Fruit fly (Drosophila melanogaster) whole organism, embryonic: ENCODE data around the gene Ugt35E2.

Experiments
- Antp ChIP-seq: fragments of 200-800 bp; sonication (Bioruptor generic); optimal IDR thresholded peaks from 3 replicates; lab custom pipeline; 2016; ENCODE audit warnings: missing biosample characterization, missing genetic modification characterization
- Atf-2 ChIP-seq: fragments of 200-800 bp; sonication (Bioruptor generic); optimal IDR thresholded peaks from 2 replicates; lab custom pipeline; 2016; ENCODE audit warnings: missing biosample characterization, missing genetic modification characterization
- Atf3 ChIP-seq: fragments of 200-800 bp; sonication (Bioruptor generic); optimal IDR thresholded peaks from 3 replicates; lab custom pipeline; 2016; ENCODE audit warnings: missing biosample characterization, missing genetic modification characterization
- CG10565 ChIP-seq: fragments of 200-800 bp; sonication (Bioruptor generic); optimal IDR thresholded peaks from 3 replicates; lab custom pipeline; 2016; ENCODE audit warnings: missing biosample characterization, mild to moderate bottlenecking, missing genetic modification characterization
- CG11695 ChIP-seq: fragments of 200-800 bp; sonication (Bioruptor generic); IDR thresholded peaks from 3 replicates; pipeline ENCODE4 v1.3.6; 2022; ENCODE audit warnings: missing biosample characterization, missing genetic modification characterization
- CG12769 ChIP-seq: fragments of 200-800 bp; sonication (Bioruptor generic); optimal IDR thresholded peaks from 2 replicates; lab custom pipeline; 2019; ENCODE audit warnings: missing biosample characterization, mild to moderate bottlenecking, missing genetic modification characterization, moderate library complexity
- CG17829 ChIP-seq: fragments of 200-800 bp; optimal IDR thresholded peaks from 2 replicates; lab custom pipeline; 2019; ENCODE audit warnings: missing biosample characterization, mild to moderate bottlenecking, missing genetic modification characterization, moderate library complexity
- CG18262 ChIP-seq: fragments of 200-800 bp; optimal IDR thresholded peaks from 3 replicates; lab custom pipeline; 2019; ENCODE audit warnings: missing biosample characterization, mild to moderate bottlenecking, missing genetic modification characterization, moderate library complexity
- CG18619 ChIP-seq: fragments of 200-800 bp; sonication (Bioruptor generic); optimal IDR thresholded peaks from 3 replicates; lab custom pipeline; 2017; ENCODE audit warnings: missing biosample characterization, mild to moderate bottlenecking, missing genetic modification characterization
- CG2712 ChIP-seq: fragments of 200-800 bp; optimal IDR thresholded peaks from 3 replicates; lab custom pipeline; 2019; ENCODE audit warnings: missing biosample characterization, mild to moderate bottlenecking, missing genetic modification characterization, moderate library complexity
- CG30020 ChIP-seq: fragments of 200-800 bp; optimal IDR thresholded peaks from 2 replicates; lab custom pipeline; 2019; ENCODE audit warnings: missing biosample characterization, mild to moderate bottlenecking, missing genetic modification characterization, moderate library complexity
- CG31441 ChIP-seq: fragments of 200-800 bp; sonication (Bioruptor generic); IDR thresholded peaks from 2 replicates; pipeline ENCODE4 v1.3.6; 2022; ENCODE audit warnings: missing biosample characterization, missing genetic modification characterization
- CG32767 ChIP-seq: fragments of 200-800 bp; sonication (Bioruptor generic); IDR thresholded peaks from 2 replicates; pipeline ENCODE4 v1.3.6; 2022; ENCODE audit warnings: missing biosample characterization, missing genetic modification characterization
- CG32772 ChIP-seq: fragments of 200-800 bp; sonication (Bioruptor generic); IDR thresholded peaks from 2 replicates; pipeline ENCODE4 v1.3.6; 2022; ENCODE audit warnings: missing biosample characterization, missing genetic modification characterization
- CG4404 ChIP-seq: fragments of 200-800 bp; sonication (Bioruptor generic); IDR thresholded peaks from 2 replicates; pipeline ENCODE4 v1.3.6; 2022; ENCODE audit warnings: missing biosample characterization, missing genetic modification characterization
- CG8388 ChIP-seq: fragments of 200-800 bp; sonication (Bioruptor generic); optimal IDR thresholded peaks from 2 replicates; lab custom pipeline; 2019; ENCODE audit warnings: missing biosample characterization, mild to moderate bottlenecking, missing genetic modification characterization, moderate library complexity
- Dad ChIP-seq: fragments of 200-800 bp; sonication (Bioruptor generic); optimal IDR thresholded peaks from 3 replicates; lab custom pipeline; 2016; ENCODE audit warnings: missing biosample characterization, missing genetic modification characterization
- E2f1 ChIP-seq: fragments of 200-800 bp; sonication (Bioruptor generic); IDR thresholded peaks from 2 replicates; pipeline ENCODE4 v1.3.6; 2022; ENCODE audit warnings: missing biosample characterization, missing genetic modification characterization
- E2f2 ChIP-seq: fragments of 200-800 bp; sonication (Bioruptor generic); IDR thresholded peaks from 2 replicates; pipeline ENCODE4 v1.3.6; 2022; ENCODE audit warnings: missing biosample characterization, missing genetic modification characterization
- Fer2 ChIP-seq: fragments of 200-800 bp; sonication (Bioruptor generic); optimal IDR thresholded peaks from 2 replicates; lab custom pipeline; 2018; ENCODE audit warnings: missing biosample characterization, mild to moderate bottlenecking, missing genetic modification characterization, moderate library complexity
- H2.0 ChIP-seq: fragments of 200-800 bp; sonication (Bioruptor generic); IDR thresholded peaks from 2 replicates; pipeline ENCODE4 v1.3.6; 2022; ENCODE audit warnings: missing biosample characterization, missing genetic modification characterization
- Hand ChIP-seq: fragments of 200-800 bp; sonication (Bioruptor generic); optimal IDR thresholded peaks from 2 replicates; lab custom pipeline; 2017; ENCODE audit warnings: mild to moderate bottlenecking, missing biosample characterization, missing genetic modification reagents, missing genetic modification characterization
- Hr51 ChIP-seq, 2 experiments: fragments of 200-800 bp; sonication (Bioruptor generic); optimal IDR thresholded peaks; 2 replicates in 1 of 2; 3 replicates in 1 of 2; lab custom pipeline; 2016 to 2018; ENCODE audit warnings: missing biosample characterization in 2 of 2, missing genetic modification characterization in 2 of 2, mild to moderate bottlenecking in 1 of 2, moderate library complexity in 1 of 2
- Kr ChIP-seq: fragments of 200-800 bp; sonication (Bioruptor generic); optimal IDR thresholded peaks from 2 replicates; lab custom pipeline; 2017; ENCODE audit warnings: missing biosample characterization, mild to moderate bottlenecking, missing genetic modification characterization
- Mad ChIP-seq: fragments of 200-800 bp; sonication (Bioruptor generic); optimal IDR thresholded peaks from 2 replicates; lab custom pipeline; 2016; ENCODE audit warnings: missing biosample characterization, missing genetic modification characterization
- Mes4 ChIP-seq: fragments of 200-800 bp; sonication (Bioruptor generic); optimal IDR thresholded peaks from 2 replicates; lab custom pipeline; 2016; ENCODE audit warnings: missing biosample characterization, missing genetic modification characterization
- Mrtf ChIP-seq: fragments of 200-800 bp; sonication (Bioruptor generic); IDR thresholded peaks from 3 replicates; pipeline ENCODE4 v1.3.6; 2022; ENCODE audit warnings: missing biosample characterization, missing genetic modification characterization
- Oli ChIP-seq: fragments of 200-800 bp; sonication (Bioruptor generic); optimal IDR thresholded peaks from 2 replicates; lab custom pipeline; 2018; ENCODE audit warnings: missing biosample characterization, mild to moderate bottlenecking, missing genetic modification characterization, moderate library complexity
- Poxn ChIP-seq: fragments of 200-800 bp; sonication (Bioruptor generic); IDR thresholded peaks from 2 replicates; pipeline ENCODE4 v1.3.6; 2022; ENCODE audit warnings: missing biosample characterization, missing genetic modification characterization
- Side ChIP-seq: fragments of 200-800 bp; sonication (Bioruptor generic); optimal IDR thresholded peaks from 2 replicates; lab custom pipeline; 2016; ENCODE audit warnings: missing biosample characterization, missing genetic modification characterization
- ap ChIP-seq: fragments of 200-800 bp; sonication (Bioruptor generic); IDR thresholded peaks from 2 replicates; pipeline ENCODE4 v1.3.6; 2022; ENCODE audit warnings: missing biosample characterization, missing genetic modification characterization
- croc ChIP-seq: fragments of 200-800 bp; sonication (Bioruptor generic); conservative IDR thresholded peaks from 3 replicates; pipeline ENCODE4 v1.3.6; 2022; ENCODE audit warnings: missing biosample characterization, missing genetic modification characterization
- ewg ChIP-seq: fragments of 200-800 bp; sonication (Bioruptor generic); optimal IDR thresholded peaks from 3 replicates; lab custom pipeline; 2017; ENCODE audit warnings: mild to moderate bottlenecking, missing biosample characterization, missing genetic modification reagents, missing genetic modification characterization
- fd102C ChIP-seq: fragments of 200-800 bp; sonication (Bioruptor generic); optimal IDR thresholded peaks from 2 replicates; lab custom pipeline; 2018; ENCODE audit warnings: missing biosample characterization, mild to moderate bottlenecking, missing genetic modification characterization, moderate library complexity
- hth ChIP-seq: fragments of >200 bp; optimal IDR thresholded peaks from 2 replicates; lab custom pipeline; 2017; ENCODE audit warnings: inconsistent platforms
- kni ChIP-seq: fragments of 200-800 bp; sonication (Bioruptor generic); optimal IDR thresholded peaks from 3 replicates; lab custom pipeline; 2017; ENCODE audit warnings: mild to moderate bottlenecking, missing biosample characterization, missing genetic modification reagents, missing genetic modification characterization
- mirr ChIP-seq: fragments of 200-800 bp; sonication (Bioruptor generic); optimal IDR thresholded peaks from 3 replicates; lab custom pipeline; 2018; ENCODE audit warnings: missing biosample characterization, mild to moderate bottlenecking, missing genetic modification characterization
- nau ChIP-seq: fragments of 200-800 bp; sonication (Bioruptor generic); optimal IDR thresholded peaks from 3 replicates; lab custom pipeline; 2017; ENCODE audit warnings: missing biosample characterization, mild to moderate bottlenecking, missing genetic modification characterization, missing genetic modification reagents
- nmo ChIP-seq: fragments of 200-800 bp; sonication (Bioruptor generic); optimal IDR thresholded peaks from 2 replicates; lab custom pipeline; 2018; ENCODE audit warnings: missing biosample characterization, mild to moderate bottlenecking, missing genetic modification characterization, moderate library complexity
- prd ChIP-seq, 3 experiments: fragments of >200 bp in 2 of 3; fragments of 200-800 bp in 1 of 3; sonication (Bioruptor generic) in 1 of 3; optimal IDR thresholded peaks in 2 of 3; IDR thresholded peaks in 1 of 3; 2 replicates in 2 of 3; 3 replicates in 1 of 3; pipeline versions ENCODE4 v1.3.6 to Lab custom; 2017 to 2022; ENCODE audit warnings: missing biosample characterization in 1 of 3, missing genetic modification characterization in 1 of 3
- rib ChIP-seq: fragments of 200-800 bp; sonication (Bioruptor generic); IDR thresholded peaks from 2 replicates; pipeline ENCODE4 v1.3.6; 2022; ENCODE audit warnings: missing biosample characterization, missing genetic modification characterization
- scrt ChIP-seq: fragments of 200-800 bp; sonication (Bioruptor generic); optimal IDR thresholded peaks from 2 replicates; lab custom pipeline; 2018; ENCODE audit warnings: missing biosample characterization, mild to moderate bottlenecking, missing genetic modification characterization, moderate library complexity
- so ChIP-seq: fragments of 200-800 bp; sonication (Bioruptor generic); IDR thresholded peaks from 3 replicates; pipeline ENCODE4 v1.3.6; 2022; ENCODE audit warnings: missing biosample characterization, missing genetic modification characterization
- sqz ChIP-seq: fragments of 200-800 bp; sonication (Bioruptor generic); optimal IDR thresholded peaks from 3 replicates; lab custom pipeline; 2018; ENCODE audit warnings: missing biosample characterization, mild to moderate bottlenecking, missing genetic modification characterization
- tll ChIP-seq, 2 experiments: fragments of 200-800 bp in 1 of 2; fragments of >200 bp in 1 of 2; sonication (Bioruptor generic) in 1 of 2; optimal IDR thresholded peaks; 2 replicates each; lab custom pipeline; 2017 to 2019; ENCODE audit warnings: missing biosample characterization in 2 of 2, missing genetic modification characterization in 2 of 2, mild to moderate bottlenecking in 1 of 2, moderate library complexity in 1 of 2
- trh ChIP-seq: fragments of 200-800 bp; sonication (Bioruptor generic); optimal IDR thresholded peaks from 2 replicates; lab custom pipeline; 2016; ENCODE audit warnings: missing biosample characterization, missing genetic modification characterization
- tx ChIP-seq: fragments of 200-800 bp; sonication (Bioruptor generic); optimal IDR thresholded peaks from 2 replicates; lab custom pipeline; 2016; ENCODE audit warnings: missing biosample characterization, missing genetic modification characterization
- unpg ChIP-seq: fragments of 200-800 bp; sonication (Bioruptor generic); optimal IDR thresholded peaks from 3 replicates; lab custom pipeline; 2018; ENCODE audit warnings: missing biosample characterization, mild to moderate bottlenecking, missing genetic modification characterization, moderate library complexity
- vnd ChIP-seq: fragments of 200-800 bp; sonication (Bioruptor generic); IDR thresholded peaks from 3 replicates; pipeline ENCODE4 v1.3.6; 2022; ENCODE audit warnings: missing biosample characterization, missing genetic modification characterization; ENCODE audit not compliant: partially characterized antibody
- zf30C ChIP-seq: fragments of 200-800 bp; sonication (Bioruptor generic); optimal IDR thresholded peaks from 3 replicates; lab custom pipeline; 2018; ENCODE audit warnings: missing biosample characterization, mild to moderate bottlenecking, missing genetic modification characterization

Ugt35E2 gene

dm6 chr3R:11214449-11214950 lies 46.7 kb upstream of the Ugt35E2 start, which contains the start of gene ZnT86D (continued):
- TF ChIP-seq scrt (GFP tag; lab: Kevin White, UChicago) (peak; percentile 20), ewg (peak; percentile 10), CG32772 (GFP tag; lab: Robert Waterston, UW) (peak; percentile 39; the same call in 1 of the 2 replicates), kni (peak; percentile 64), Antp (GFP tag; lab: Kevin White, UChicago) (peak; percentile 49), fd102C (GFP tag; lab: Kevin White, UChicago) (no peak), CG18619 (peak; percentile 62), hth (lab: Kevin White, UChicago) (no peak), CG8388 (GFP tag; lab: Kevin White, UChicago) (peak; percentile 39), Dad (GFP tag; lab: Kevin White, UChicago) (peak; percentile 19), prd (optimal IDR thresholded peaks at IDR 0.05; lab: Kevin White, UChicago) (no peak), prd (GFP tag; IDR thresholded peaks at IDR 0.05; lab: Robert Waterston, UW) (peak; percentile 69), CG2712 (tag; lab: Kevin White, UChicago) (peak; percentile 78), E2f2 (GFP tag; lab: Robert Waterston, UW) (peak; percentile 26; the same call in 1 of the 2 replicates), nau (GFP tag; lab: Kevin White, UChicago) (no peak), Atf-2 (GFP tag; lab: Kevin White, UChicago) (peak; percentile 5), CG17829 (peak; percentile 62), so (GFP tag; lab: Robert Waterston, UW) (no peak), Oli (peak; percentile 44), Hand (GFP tag; lab: Kevin White, UChicago) (peak; percentile 15), Mad (peak; percentile 42), CG18262 (tag; lab: Kevin White, UChicago) (peak; percentile 69), mirr (GFP tag; lab: Kevin White, UChicago) (peak; percentile 10), sqz (peak; percentile 46), unpg (GFP tag; lab: Kevin White, UChicago) (peak; percentile 58), tx (peak; percentile 45), E2f1 (GFP tag; lab: Robert Waterston, UW) (peak; percentile 30; the same call in 1 of the 2 replicates), zf30C (GFP tag; lab: Kevin White, UChicago) (no peak), CG32767 (GFP tag; lab: Robert Waterston, UW) (no peak), vnd (GFP tag; lab: Robert Waterston, UW) (no peak), Kr (GFP tag; lab: Kevin White, UChicago) (no peak), H2.0 (GFP tag; lab: Robert Waterston, UW) (no peak), CG31441 (peak; percentile 72), Hr51 (GFP tag; optimal IDR thresholded peaks at IDR 0.05; lab: Kevin White, UChicago) (peak; percentile 34 to 62), croc (GFP tag; lab: Robert Waterston, UW) (0 out of 3 replicates have a peak, but pooled peaks have one; percentile 33), CG11695 (GFP tag; lab: Robert Waterston, UW) (no peak), CG4404 (GFP tag; lab: Robert Waterston, UW) (peak; percentile 61), Poxn (no peak), rib (GFP tag; lab: Robert Waterston, UW) (no peak), nmo (GFP tag; lab: Kevin White, UChicago) (peak; percentile 67), CG30020 (tag; lab: Kevin White, UChicago) (peak; percentile 47), CG10565 (GFP tag; lab: Kevin White, UChicago) (no peak), Atf3 (GFP tag; lab: Kevin White, UChicago) (peak; percentile 39), Side (GFP tag; lab: Kevin White, UChicago) (peak; percentile 13), tll (GFP tag; optimal IDR thresholded peaks at IDR 0.05; lab: Kevin White, UChicago) (peak; percentile 18 to 88), CG12769 (tag; lab: Kevin White, UChicago) (peak; percentile 10), Mrtf (GFP tag; lab: Robert Waterston, UW) (peak; percentile 60; the same call in 2 of the 3 replicates), Mes4 (GFP tag; lab: Kevin White, UChicago) (peak; percentile 26), Fer2 (tag; lab: Kevin White, UChicago) (peak; percentile 64), ap (GFP tag; lab: Robert Waterston, UW) (no peak), trh (GFP tag; lab: Kevin White, UChicago) (no peak)
